Fruit fly (Drosophila melanogaster) ovary, adult (tissue): ENCODE measurements around the gene CG44271.

Experiments
- CG17801 ChIP-seq: fragments of 200-800 bp; optimal IDR thresholded peaks from 2 replicates; lab custom pipeline; 2019; ENCODE audit warnings: missing biosample characterization, mild to moderate bottlenecking, missing genetic modification characterization, moderate library complexity; ENCODE audit not compliant: partially characterized antibody

Gene CG44271

dm6 chr2L:6772655-6773054 lies 24.9 kb upstream of the CG44271 start, which contains the start of gene LUBEL:
Gene LUBEL, minus strand, starts transcription at chr2L:6772755.
- no peak for TF ChIP-seq CG17801 (GFP tag; lab: Kevin White, UChicago)

dm6 chr2L:6759528-6759927 lies 11.8 kb upstream of the CG44271 start, which contains the start of gene CG11322:
Gene CG11322, minus strand, starts transcription at chr2L:6759628.
- no peak for TF ChIP-seq CG17801 (GFP tag; lab: Kevin White, UChicago)

- no peak for TF ChIP-seq CG17801 (GFP tag; lab: Kevin White, UChicago)
These were observed 3.3 kb upstream of the CG44271 start for dm6 chr2L:6751037-6751436.

dm6 chr2L:6745522-6745921 lies 2.2 kb downstream of the CG44271 start, which contains the start of gene CG31910:
Gene CG31910, minus strand, starts transcription at chr2L:6745622.
- TF ChIP-seq CG17801 (GFP tag; lab: Kevin White, UChicago), result no peak

- no peak for TF ChIP-seq CG17801 (GFP tag; lab: Kevin White, UChicago)
These were observed 5.6 kb downstream of the CG44271 start, which contains the start of gene meng for dm6 chr2L:6741980-6742591. Gene meng, plus strand, starts transcription at chr2L:6742502.

- no peak for TF ChIP-seq CG17801 (GFP tag; lab: Kevin White, UChicago)
These were observed 7.6 kb downstream of the CG44271 start, which contains the start of gene TTLL3A for dm6 chr2L:6740088-6740487. Gene TTLL3A, minus strand, starts transcription at chr2L:6740188.

dm6 chr2L:6732566-6732965 lies 15.1 kb downstream of the CG44271 start, which contains the start of gene TTLL3B:
Gene TTLL3B, plus strand, starts transcription at chr2L:6732866.
- TF ChIP-seq CG17801 (GFP tag; lab: Kevin White, UChicago), result no peak

- no peak for TF ChIP-seq CG17801 (GFP tag; lab: Kevin White, UChicago)
These were observed 23.8 kb downstream of the CG44271 start, which contains the start of gene Liprin-alpha for dm6 chr2L:6723750-6724503. Gene Liprin-alpha, plus strand, starts transcription at chr2L:6723903.

- TF ChIP-seq CG17801 (GFP tag; lab: Kevin White, UChicago), result no peak
These were observed 24.6 kb downstream of the CG44271 start, which contains the start of gene homer for dm6 chr2L:6722822-6723749. Gene homer, minus strand, starts transcription at chr2L:6723359.

- no peak for TF ChIP-seq CG17801 (GFP tag; lab: Kevin White, UChicago)
These were observed 26.0 kb downstream of the CG44271 start for dm6 chr2L:6721710-6722109.

dm6 chr2L:6717460-6717859 lies 30.3 kb downstream of the CG44271 start, which contains the start of gene Aatf:
Gene Aatf, plus strand, starts transcription at chr2L:6717625.
- peak; percentile 44 for TF ChIP-seq CG17801 (GFP tag; lab: Kevin White, UChicago)

dm6 chr2L:6716921-6717320 lies 30.8 kb downstream of the CG44271 start:
- no peak for TF ChIP-seq CG17801 (GFP tag; lab: Kevin White, UChicago)

dm6 chr2L:6716182-6716770 lies 31.4 kb downstream of the CG44271 start, which contains the start of gene AkhR:
Gene AkhR, minus strand, starts transcription at chr2L:6716186.
- no peak for TF ChIP-seq CG17801 (GFP tag; lab: Kevin White, UChicago)
